Fruit fly (Drosophila melanogaster): ENCODE data around the gene Pp1-87B.
A peak's percentile ranks its signal among the peaks of the same experiment; 100 is the strongest.

DNA sequence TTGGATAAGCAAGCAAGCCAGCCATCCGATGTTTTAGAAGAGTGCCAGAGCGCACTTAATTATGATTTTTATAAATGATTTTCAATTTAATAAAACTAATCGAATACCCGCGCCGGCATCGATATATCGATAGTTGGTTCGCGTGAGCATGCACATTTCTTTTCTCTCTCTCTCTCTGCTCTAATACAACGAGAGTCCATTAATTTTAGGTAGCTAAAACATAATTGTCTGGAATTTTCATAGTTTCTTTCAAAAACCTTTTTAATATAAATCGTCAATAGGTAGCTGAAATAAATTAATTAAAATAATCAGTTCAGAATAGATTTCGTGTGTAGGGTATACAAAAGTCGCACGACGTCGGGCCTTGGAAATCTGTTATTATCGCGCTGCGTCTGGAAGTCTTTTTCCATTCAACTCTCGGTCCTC, 23.2 kb upstream of the Pp1-87B start, which contains the start of gene CG18549:
- peak; percentile 100 for TF ChIP-seq CG4496 (GFP tag; IDR thresholded peaks at IDR 0.05)
- TF ChIP-seq CG9948 (tag; optimal IDR thresholded peaks at IDR 0.05) = peak; percentile 100
- peak; percentile 100 for TF ChIP-seq CG15710 (tag; optimal IDR thresholded peaks at IDR 0.05)
- TF ChIP-seq CG14655 (GFP tag; optimal IDR thresholded peaks at IDR 0.05) = peak; percentile 100
- peak; percentile 100 for TF ChIP-seq Pif1A (GFP tag; optimal IDR thresholded peaks at IDR 0.05)
- peak; percentile 100 for TF ChIP-seq CG12605 (GFP tag; IDR thresholded peaks at IDR 0.05)

All from whole organism, pupa.